Fruit fly (Drosophila melanogaster): ENCODE data around the gene CG42831.

The CG42831 gene

DNA sequence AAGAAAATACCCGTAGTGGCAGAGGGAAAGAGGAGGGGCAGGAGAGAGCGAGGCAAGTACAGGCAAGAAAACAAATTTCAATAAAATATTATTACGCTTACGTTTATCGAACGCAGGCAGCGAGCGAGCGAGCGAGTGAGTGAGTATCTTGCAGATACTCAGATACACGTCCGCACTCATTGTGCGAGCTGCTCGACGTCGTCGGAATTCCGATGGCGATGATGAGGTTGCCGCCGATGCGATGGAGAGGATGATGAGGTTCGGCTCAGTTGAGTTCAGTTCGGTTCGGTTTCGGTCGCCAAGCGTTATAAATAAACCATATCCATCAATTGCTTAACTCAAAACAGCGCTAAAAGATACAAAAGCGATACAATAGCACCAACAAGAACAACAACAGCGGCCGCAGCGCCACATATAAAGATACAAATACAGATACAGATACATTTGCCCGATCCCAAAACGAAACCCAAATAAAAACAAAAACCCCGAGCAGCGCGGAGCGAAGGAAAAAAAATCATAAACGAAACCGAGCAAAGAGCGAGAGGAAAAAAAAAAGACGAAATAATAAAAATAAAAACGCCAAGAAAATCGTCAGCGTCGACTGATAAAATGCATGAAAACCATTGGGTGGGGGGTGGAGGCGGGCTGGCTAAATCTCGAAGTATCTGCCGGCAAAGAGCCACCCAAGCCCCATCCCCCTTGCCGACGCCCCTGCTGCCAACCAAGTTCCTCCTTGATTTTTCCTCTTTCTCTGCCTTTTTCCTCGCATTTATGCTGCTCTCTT lies 37.9 kb downstream of the CG42831 start (continued):
- no peak for TF ChIP-seq Oli (tag; optimal IDR thresholded peaks at IDR 0.05)
- TF ChIP-seq CG7372 (GFP tag; IDR thresholded peaks at IDR 0.05), result no peak
- no peak for TF ChIP-seq pzg (GFP tag; optimal IDR thresholded peaks at IDR 0.05)
- peak; percentile 15 for TF ChIP-seq CG10431 (GFP tag; optimal IDR thresholded peaks at IDR 0.05)
- no peak for TF ChIP-seq Hmx (GFP tag; optimal IDR thresholded peaks at IDR 0.05)
- no peak for TF ChIP-seq CG11696 (GFP tag; IDR thresholded peaks at IDR 0.05)
- TF ChIP-seq twi (tag; optimal IDR thresholded peaks at IDR 0.05), result peak; percentile 16
- no peak for TF ChIP-seq Abd-B (GFP tag; optimal IDR thresholded peaks at IDR 0.05)
- peak; percentile 24 for TF ChIP-seq Fer1 (GFP tag; optimal IDR thresholded peaks at IDR 0.05)
- TF ChIP-seq CG6791 (GFP tag; IDR thresholded peaks at IDR 0.05; ENCODE audit: partially characterized antibody), result no peak
- 0 out of 2 replicates have a peak, but pooled peaks have one; percentile 3 for TF ChIP-seq ranshi (GFP tag; IDR thresholded peaks at IDR 0.05)
- TF ChIP-seq Myb (GFP tag; optimal IDR thresholded peaks at IDR 0.05), result no peak
- TF ChIP-seq knrl (GFP tag; IDR thresholded peaks at IDR 0.05; ENCODE audit: partially characterized antibody), result 0 out of 3 replicates have a peak, but pooled peaks have one; percentile 38
- TF ChIP-seq cwo (GFP tag; optimal IDR thresholded peaks at IDR 0.05), result no peak
- TF ChIP-seq Asciz (GFP tag; optimal IDR thresholded peaks at IDR 0.05), result no peak
- no peak for TF ChIP-seq CG17186 (GFP tag; optimal IDR thresholded peaks at IDR 0.05)
- peak; percentile 6; the same call in 1 of the 2 replicates for TF ChIP-seq tna (GFP tag; IDR thresholded peaks at IDR 0.05; ENCODE audit: partially characterized antibody)
- TF ChIP-seq CG1529 (GFP tag; optimal IDR thresholded peaks at IDR 0.05), result no peak
- no peak for TF ChIP-seq ash1 (GFP tag; optimal IDR thresholded peaks at IDR 0.05)
- no peak for TF ChIP-seq ken (GFP tag; IDR thresholded peaks at IDR 0.05)
- TF ChIP-seq CG9437 (GFP tag; optimal IDR thresholded peaks at IDR 0.05), result no peak
- TF ChIP-seq tio (GFP tag; optimal IDR thresholded peaks at IDR 0.05), result no peak
- TF ChIP-seq gro (GFP tag; optimal IDR thresholded peaks at IDR 0.05), result peak; percentile 59
- TF ChIP-seq dimm (GFP tag; IDR thresholded peaks at IDR 0.05), result no peak
- no peak for TF ChIP-seq CG17568 (GFP tag; optimal IDR thresholded peaks at IDR 0.05)
- TF ChIP-seq oc (tag; optimal IDR thresholded peaks at IDR 0.05), result peak; percentile 10
- peak; percentile 20 for TF ChIP-seq CG13296 (GFP tag; optimal IDR thresholded peaks at IDR 0.05)
- no peak for TF ChIP-seq crp (GFP tag; optimal IDR thresholded peaks at IDR 0.05)
- peak; percentile 72; the same call in 2 of the 3 replicates for TF ChIP-seq row (GFP tag; IDR thresholded peaks at IDR 0.05)
- TF ChIP-seq psq (GFP tag; optimal IDR thresholded peaks at IDR 0.05), result peak; percentile 40
- no peak for TF ChIP-seq CG4854 (GFP tag; optimal IDR thresholded peaks at IDR 0.05)
- TF ChIP-seq sim (GFP tag; IDR thresholded peaks at IDR 0.05), result no peak
- TF ChIP-seq ERR (GFP tag; optimal IDR thresholded peaks at IDR 0.05), result no peak
- TF ChIP-seq abd-A (tag; optimal IDR thresholded peaks at IDR 0.05), result peak; percentile 91
- no peak for TF ChIP-seq CG7271 (tag; optimal IDR thresholded peaks at IDR 0.05)
- TF ChIP-seq Bteb2 (GFP tag; optimal IDR thresholded peaks at IDR 0.05), result no peak
- TF ChIP-seq CG15696 (tag; optimal IDR thresholded peaks at IDR 0.05), result no peak
- no peak for TF ChIP-seq CG34376 (GFP tag; optimal IDR thresholded peaks at IDR 0.05)
- TF ChIP-seq CG6689 (GFP tag; IDR thresholded peaks at IDR 0.05), result no peak
- no peak for TF ChIP-seq CG43689 (GFP tag; IDR thresholded peaks at IDR 0.05)
- no peak for TF ChIP-seq prd (optimal IDR thresholded peaks at IDR 0.05)
- peak; percentile 47; the same call in 1 of the 3 replicates for TF ChIP-seq prd (GFP tag; IDR thresholded peaks at IDR 0.05)
- TF ChIP-seq aop (GFP tag; IDR thresholded peaks at IDR 0.05), result no peak
- TF ChIP-seq zen2 (GFP tag; IDR thresholded peaks at IDR 0.05; ENCODE audit: partially characterized antibody), result no peak
- TF ChIP-seq chif (GFP tag; optimal IDR thresholded peaks at IDR 0.05), result no peak
- peak; percentile 13 for TF ChIP-seq sug (tag; optimal IDR thresholded peaks at IDR 0.05)
- peak; percentile 98 for TF ChIP-seq sd (tag; optimal IDR thresholded peaks at IDR 0.05)
- no peak for TF ChIP-seq CG8388 (GFP tag; optimal IDR thresholded peaks at IDR 0.05)
- TF ChIP-seq HmgD (GFP tag; optimal IDR thresholded peaks at IDR 0.05), result no peak

Data from whole organism, embryonic.